Worm (Caenorhabditis elegans) whole organism, L4/young adult: Measurements from ENCODE around the gene F28C1.1.

Experiments
- W03F9.2 ChIP-seq: fragments of 150-350 bp; optimal IDR thresholded peaks from 2 replicates; lab custom pipeline; 2014; ENCODE audit warnings: missing biosample characterization, missing genetic modification characterization
- dao-5 ChIP-seq: sonication (generic microtip); optimal IDR thresholded peaks from 2 replicates; lab custom pipeline; 2016; ENCODE audit warnings: missing genotype, missing genetic modification characterization, moderate library complexity, missing compliant biosample characterization
- him-1 ChIP-seq: sonication (generic microtip); optimal IDR thresholded peaks from 2 replicates; lab custom pipeline; 2016; ENCODE audit warnings: missing genotype, missing genetic modification reagents, missing genetic modification characterization, missing compliant biosample characterization

The F28C1.1 gene

DNA sequence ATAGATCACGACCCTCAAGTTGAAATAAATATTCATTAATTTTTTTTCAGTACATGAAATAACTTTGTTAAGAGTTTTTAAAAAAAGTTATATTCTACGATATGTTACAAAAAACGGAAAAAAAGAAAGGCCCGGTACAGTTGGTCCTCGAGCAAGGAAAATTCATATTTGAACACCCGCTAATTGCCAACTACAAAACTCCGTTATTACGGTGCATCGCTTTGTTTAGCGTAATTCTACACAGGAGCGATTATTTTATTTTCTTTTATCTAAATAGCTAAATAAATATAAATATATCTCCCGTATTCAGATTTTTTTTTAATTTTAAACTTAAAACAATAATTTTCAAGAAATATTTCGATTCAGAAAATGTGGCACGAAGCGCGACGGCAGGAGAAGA lies at the start of gene F28C1.1:
Gene F28C1.1 (plus strand): TSS at position 365 of the 400 bp plus-strand sequence.
- TF ChIP-seq W03F9.2 (tag; lab: Kevin White, UChicago) (no peak), dao-5 (no peak), him-1 (tag; lab: Kevin White, UChicago) (no peak)

DNA sequence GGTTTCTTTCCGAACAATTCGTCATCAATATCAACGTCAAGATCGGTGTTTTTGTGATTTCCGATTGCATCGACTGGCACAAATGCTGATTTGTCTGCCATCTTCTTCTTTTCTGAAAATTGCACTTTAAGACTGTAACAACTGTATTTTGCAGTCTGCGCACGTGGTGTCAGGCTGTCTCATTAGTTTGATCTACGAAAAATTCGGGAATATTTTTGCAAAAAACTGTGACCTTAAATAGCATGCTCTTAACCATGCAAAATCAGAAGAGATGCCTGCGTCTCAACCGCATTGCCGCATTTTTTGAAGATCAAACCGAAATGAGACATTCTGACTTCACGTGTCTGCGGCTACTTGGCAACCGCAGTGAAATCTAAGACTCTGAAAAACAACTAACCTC lies 49.2 kb upstream of the F28C1.1 start, which contains the start of gene K01D12.7:
Gene K01D12.7 (minus strand): TSS at position 101 of the 400 bp plus-strand sequence.
- no peak for TF ChIP-seq him-1 (tag; lab: Kevin White, UChicago)
- TF ChIP-seq W03F9.2 (tag; lab: Kevin White, UChicago), result no peak
- TF ChIP-seq dao-5, result no peak

DNA sequence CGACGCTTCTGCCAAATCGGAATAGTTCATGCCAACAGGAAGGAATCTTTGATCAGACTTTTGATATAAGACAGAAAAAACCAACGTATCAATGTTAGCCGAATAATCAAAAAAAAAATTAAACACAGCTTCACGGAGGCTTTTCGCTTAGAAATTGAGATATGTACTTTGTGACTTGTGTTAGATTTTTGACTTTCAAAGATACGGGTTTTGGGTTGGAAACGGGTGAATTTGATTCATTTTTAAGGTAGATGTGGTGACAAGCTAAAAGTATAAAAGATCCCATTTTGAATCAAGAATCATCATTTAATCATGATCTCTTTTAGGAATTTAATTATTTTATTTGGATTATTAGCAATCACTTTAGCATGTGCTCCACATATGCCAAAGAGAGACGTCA lies 48.2 kb upstream of the F28C1.1 start, which contains the start of gene K01D12.8:
Gene K01D12.8 (plus strand): TSS at position 301 of the 400 bp plus-strand sequence.
- TF ChIP-seq W03F9.2 (tag; lab: Kevin White, UChicago) (no peak), him-1 (tag; lab: Kevin White, UChicago) (no peak), dao-5 (no peak)

DNA sequence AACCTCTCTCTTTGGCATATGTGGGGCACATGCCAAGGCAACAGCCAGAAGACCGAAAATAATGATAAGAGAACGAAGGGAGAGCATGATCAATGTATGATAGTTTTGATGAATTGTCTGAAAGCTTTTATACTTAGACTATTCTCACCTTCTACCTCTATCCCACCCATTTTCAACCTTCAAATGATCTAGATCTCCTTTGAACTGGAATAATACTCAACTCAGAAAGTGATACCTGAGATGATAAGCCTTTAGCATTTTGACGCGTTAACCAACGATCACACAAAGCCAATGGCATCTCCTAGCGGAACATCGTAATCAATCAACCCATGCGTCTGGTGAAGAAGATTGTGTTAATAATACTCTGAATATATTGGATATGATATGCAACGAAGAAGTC lies 46.1 kb upstream of the F28C1.1 start, which contains the start of gene K01D12.9:
Gene K01D12.9 (minus strand): TSS at position 101 of the 400 bp plus-strand sequence.
- TF ChIP-seq him-1 (tag; lab: Kevin White, UChicago) (no peak), W03F9.2 (tag; lab: Kevin White, UChicago) (no peak), dao-5 (no peak)

DNA sequence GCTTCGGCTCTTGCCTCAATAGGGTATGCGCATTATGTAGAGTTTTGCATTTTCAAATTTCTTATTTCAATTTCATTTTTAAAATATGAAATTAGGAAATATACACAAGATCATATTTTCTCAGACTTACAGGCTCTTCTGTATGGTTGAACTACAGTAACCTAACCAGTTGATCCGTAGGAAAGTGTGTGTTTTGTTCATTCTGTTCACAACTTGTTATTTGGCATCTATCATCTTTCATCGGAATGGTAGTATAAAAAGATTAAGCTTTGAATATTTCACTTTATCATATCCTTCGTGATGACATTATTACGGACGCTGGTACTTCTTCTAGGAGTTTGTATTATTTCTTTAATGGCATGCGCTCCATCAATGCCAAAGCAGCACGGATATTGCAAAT lies 44.7 kb upstream of the F28C1.1 start, which contains the start of gene K01D12.10:
Gene K01D12.10 (plus strand): TSS at position 301 of the 400 bp plus-strand sequence.
- TF ChIP-seq him-1 (tag; lab: Kevin White, UChicago), result no peak
- no peak for TF ChIP-seq W03F9.2 (tag; lab: Kevin White, UChicago)
- TF ChIP-seq dao-5, result no peak

DNA sequence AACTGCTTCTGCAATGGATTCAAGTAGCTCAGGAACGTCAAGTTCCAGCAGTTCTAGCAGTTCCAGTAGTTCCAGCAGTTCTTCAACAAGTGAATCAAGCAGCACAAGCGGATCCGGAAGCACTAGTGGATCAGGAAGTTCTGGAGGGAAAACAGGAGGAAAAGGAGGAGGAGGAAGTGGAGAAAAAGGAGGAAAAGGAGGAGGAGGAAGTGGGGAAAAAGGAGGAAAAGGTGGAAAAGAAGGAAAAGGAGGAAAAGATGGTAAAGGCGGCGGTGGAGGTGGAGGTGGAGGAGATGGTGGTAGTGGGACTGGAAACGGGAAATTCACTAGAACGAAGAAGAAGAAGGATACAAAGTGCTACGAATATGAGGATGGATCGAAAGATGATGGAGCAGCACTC lies 44.1 kb upstream of the F28C1.1 start:
- TF ChIP-seq him-1 (tag; lab: Kevin White, UChicago) (no peak), W03F9.2 (tag; lab: Kevin White, UChicago) (no peak), dao-5 (no peak)

DNA sequence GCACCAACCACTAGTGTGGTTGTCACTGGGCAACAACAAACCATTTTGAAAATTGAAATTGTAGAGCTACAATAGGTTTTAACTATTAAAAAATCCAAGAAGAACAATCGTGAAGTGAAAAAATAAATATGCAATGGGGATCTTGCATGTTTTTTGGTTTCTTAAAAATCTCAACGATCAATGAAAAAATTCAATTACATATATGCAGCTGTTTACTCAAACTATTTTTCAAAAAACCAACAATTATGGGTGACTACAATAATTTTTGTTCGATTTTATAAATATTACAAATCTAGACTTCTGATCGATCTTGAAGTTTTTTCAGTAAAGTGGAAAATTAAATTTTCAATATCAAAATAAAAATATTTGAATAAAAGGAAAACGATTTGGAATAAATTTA lies 42.1 kb upstream of the F28C1.1 start, which contains the start of gene cdr-4:
Gene cdr-4 (minus strand): TSS at position 101 of the 400 bp plus-strand sequence.
- TF ChIP-seq W03F9.2 (tag; lab: Kevin White, UChicago), result no peak
- no peak for TF ChIP-seq dao-5
- TF ChIP-seq him-1 (tag; lab: Kevin White, UChicago), result no peak

DNA sequence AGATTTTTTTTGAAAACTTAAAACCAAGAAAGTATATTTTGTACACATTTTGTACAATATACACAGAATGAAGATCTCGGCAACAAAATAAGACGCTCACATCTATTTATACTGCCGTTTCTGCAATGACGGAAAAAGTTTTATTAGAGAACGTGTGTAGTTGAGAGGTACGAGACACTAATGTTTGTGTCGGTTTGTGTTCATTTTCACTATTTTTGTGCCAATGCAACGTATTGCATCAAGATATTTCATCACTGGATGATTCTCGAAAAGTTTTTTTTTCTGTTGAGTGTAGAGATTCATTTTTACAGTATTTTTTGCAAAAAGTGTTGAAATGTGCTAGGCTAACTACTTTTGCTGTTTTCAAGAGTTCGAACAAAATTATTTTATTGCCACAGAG lies 41.6 kb upstream of the F28C1.1 start:
- TF ChIP-seq him-1 (tag; lab: Kevin White, UChicago) (no peak), dao-5 (no peak), W03F9.2 (tag; lab: Kevin White, UChicago) (no peak)

DNA sequence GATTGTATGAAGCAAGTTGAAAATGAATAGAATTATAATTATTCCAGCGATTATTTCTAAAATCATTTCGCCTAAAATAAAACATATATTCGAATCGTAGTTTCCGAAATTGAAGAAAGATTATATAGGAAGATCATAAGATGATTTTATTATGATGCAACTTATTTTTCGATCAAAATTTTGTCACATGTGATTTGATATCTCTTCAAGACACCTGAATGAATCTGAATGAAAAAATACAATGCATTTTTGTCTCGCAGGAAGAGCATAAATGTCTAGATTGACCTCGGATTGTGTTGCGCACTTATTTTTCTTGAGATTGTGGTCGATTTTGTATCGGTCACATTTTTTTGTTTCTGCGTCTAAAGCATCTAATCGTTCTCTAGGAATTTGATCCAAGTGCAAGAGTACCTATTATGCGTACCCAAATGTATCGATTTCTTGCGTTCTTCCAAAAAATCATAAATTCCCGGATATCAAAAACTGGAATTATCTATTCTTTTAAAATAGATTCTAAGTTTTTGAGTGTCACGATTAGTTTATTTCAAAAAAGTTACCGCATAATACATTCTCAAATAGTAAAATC lies 40.1 kb upstream of the F28C1.1 start, which contains the start of gene hrg-2:
Gene hrg-2 (minus strand): TSS at position 98 of the 586 bp plus-strand sequence.
- TF ChIP-seq him-1 (tag; lab: Kevin White, UChicago) (no peak), W03F9.2 (tag; lab: Kevin White, UChicago) (no peak), dao-5 (no peak)

DNA sequence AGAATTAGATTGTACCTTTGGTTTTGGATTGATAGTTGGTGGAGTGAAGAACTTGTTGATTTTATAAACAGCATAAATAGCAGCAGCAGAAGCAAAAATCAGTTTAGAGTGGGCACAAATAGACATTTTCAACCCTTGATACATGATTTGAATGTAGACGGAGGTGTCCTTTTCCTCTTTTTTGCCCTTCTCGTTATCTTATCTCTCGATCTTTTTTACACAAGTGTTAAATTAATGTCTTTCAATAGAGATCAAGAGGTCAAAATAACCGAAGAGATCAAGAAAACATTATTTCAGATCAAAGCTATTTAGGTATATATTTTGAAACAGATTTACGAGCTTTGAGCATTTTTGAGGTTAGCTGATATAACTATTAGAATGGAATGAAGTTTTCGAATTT lies 38.7 kb upstream of the F28C1.1 start, which contains the start of gene cdr-7:
Gene cdr-7 (minus strand): TSS at position 205 of the 400 bp plus-strand sequence.
- TF ChIP-seq dao-5, result no peak
- no peak for TF ChIP-seq him-1 (tag; lab: Kevin White, UChicago)
- TF ChIP-seq W03F9.2 (tag; lab: Kevin White, UChicago), result no peak

DNA sequence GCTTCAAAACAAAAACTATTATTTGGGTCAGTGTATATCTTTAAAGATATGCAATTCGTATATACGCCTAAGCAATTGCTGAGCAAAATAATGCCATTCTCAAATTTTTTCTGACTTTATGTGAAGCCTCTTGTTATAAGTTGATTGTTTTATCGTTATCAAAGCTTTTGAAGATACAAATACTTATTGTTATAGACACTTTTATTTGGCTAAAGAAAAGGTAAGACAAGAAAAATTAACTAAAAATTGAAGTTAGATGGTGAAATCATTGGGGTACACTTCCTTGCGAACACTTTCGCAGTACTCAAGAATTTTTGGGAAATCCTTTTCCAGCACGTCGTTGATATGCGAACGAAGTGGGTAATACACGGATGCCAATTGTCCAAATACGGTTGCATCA lies 38.3 kb upstream of the F28C1.1 start:
- TF ChIP-seq W03F9.2 (tag; lab: Kevin White, UChicago) (no peak), him-1 (tag; lab: Kevin White, UChicago) (no peak), dao-5 (no peak)

DNA sequence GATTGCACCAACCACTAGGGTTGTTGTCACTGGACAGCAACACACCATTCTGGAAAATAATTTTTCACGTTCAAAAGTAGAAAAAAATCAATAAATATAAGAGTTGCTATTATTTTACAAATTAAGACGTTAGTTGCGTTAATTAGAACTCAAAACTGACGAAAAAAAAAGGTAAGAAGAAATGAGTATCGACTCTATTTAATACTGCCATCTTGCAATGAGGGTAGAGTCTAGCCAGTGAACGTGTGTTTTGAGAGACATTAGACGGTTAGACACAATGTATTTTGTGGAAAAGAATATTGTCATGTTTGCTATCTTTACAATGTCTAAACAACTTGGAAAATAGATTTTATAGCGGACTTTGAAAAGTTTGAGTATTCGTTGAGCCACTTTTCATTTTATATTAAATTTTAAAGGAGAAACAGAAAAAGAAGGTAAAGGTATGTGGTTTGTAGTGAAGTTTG lies 36.9 kb upstream of the F28C1.1 start, which contains the start of gene cdr-6:
Gene cdr-6 (minus strand): TSS at position 51 of the 464 bp plus-strand sequence.
- no peak for TF ChIP-seq him-1 (tag; lab: Kevin White, UChicago)
- no peak for TF ChIP-seq W03F9.2 (tag; lab: Kevin White, UChicago)
- TF ChIP-seq dao-5, result no peak

DNA sequence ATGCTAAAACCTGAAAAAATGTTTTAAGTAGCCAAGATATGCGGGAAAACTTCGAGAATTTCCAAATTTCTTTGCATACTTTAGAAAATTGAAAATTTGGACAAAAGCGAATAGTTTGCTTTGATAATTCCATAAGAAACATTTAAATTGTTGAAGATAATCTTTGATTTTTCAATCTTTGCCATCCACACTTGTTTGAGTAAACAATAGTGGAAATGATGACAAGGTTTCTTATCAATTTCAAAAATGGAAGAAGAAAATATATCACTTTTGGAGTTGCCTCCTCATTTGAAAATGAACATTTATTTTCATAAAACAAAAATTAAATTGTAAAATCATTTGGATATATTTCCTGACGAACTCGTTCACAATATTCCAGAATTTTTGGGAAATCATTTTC lies 36.2 kb upstream of the F28C1.1 start:
- no peak for TF ChIP-seq W03F9.2 (tag; lab: Kevin White, UChicago)
- TF ChIP-seq dao-5, result no peak
- no peak for TF ChIP-seq him-1 (tag; lab: Kevin White, UChicago)

DNA sequence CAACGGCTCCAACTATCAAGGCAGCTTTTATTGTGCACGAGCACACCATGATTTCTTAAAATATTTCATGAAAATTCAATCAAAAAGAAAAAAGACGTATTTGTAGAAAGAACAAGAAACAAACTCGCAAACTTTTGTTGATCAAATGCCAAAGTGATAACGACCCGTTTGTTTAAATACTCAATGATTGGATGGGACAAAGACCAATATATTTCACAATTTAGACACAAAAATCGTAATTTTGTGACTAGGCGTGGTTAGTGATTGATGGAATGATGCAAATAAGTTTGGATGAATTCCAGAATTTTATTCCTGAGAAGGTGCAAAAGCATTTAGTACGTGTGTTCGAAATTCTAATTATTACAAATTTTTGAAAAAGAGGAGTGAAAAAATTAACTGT lies 34.9 kb upstream of the F28C1.1 start, which contains the start of gene cdr-2:
Gene cdr-2 (minus strand): TSS at position 54 of the 400 bp plus-strand sequence.
- TF ChIP-seq dao-5 (no peak), W03F9.2 (tag; lab: Kevin White, UChicago) (no peak), him-1 (tag; lab: Kevin White, UChicago) (no peak)
